Worm (Caenorhabditis elegans) whole organism, L4 larva: ENCODE measurements around the gene sqt-1.

Experiments used
- F49E8.2 ChIP-seq: sonication (generic microtip); optimal IDR thresholded peaks from 2 replicates; lab custom pipeline; 2016; ENCODE audit warnings: missing compliant biosample characterization, mild to moderate bottlenecking, missing genetic modification characterization, borderline replicate concordance
- Y5F2A.4 ChIP-seq: fragments of 200-800 bp; sonication (Bioruptor generic); optimal IDR thresholded peaks from 2 replicates; lab custom pipeline; 2018; ENCODE audit warnings: mild to moderate bottlenecking, missing genetic modification characterization, missing compliant biosample characterization
- ama-1 ChIP-seq: fragments of 150-350 bp; optimal IDR thresholded peaks from 2 replicates; lab custom pipeline; 2014; ENCODE audit warnings: inconsistent platforms, mixed read lengths
- ceh-28 ChIP-seq: fragments of 150-350 bp; optimal IDR thresholded peaks from 2 replicates; lab custom pipeline; 2014; ENCODE audit warnings: missing biosample characterization, missing genetic modification reagents, missing genetic modification characterization
- daf-8 ChIP-seq: fragments of 200-800 bp; sonication (Bioruptor generic); IDR thresholded peaks from 2 replicates; pipeline ENCODE4 v1.3.6; 2022; ENCODE audit warnings: missing genetic modification characterization, missing compliant biosample characterization
- dpl-1 ChIP-seq: fragments of 150-350 bp; optimal IDR thresholded peaks from 2 replicates; lab custom pipeline; 2014; ENCODE audit warnings: missing biosample characterization, missing genetic modification reagents, missing genetic modification characterization
- hlh-11 ChIP-seq: fragments of 200-800 bp; sonication (Bioruptor generic); optimal IDR thresholded peaks from 2 replicates; lab custom pipeline; 2018; ENCODE audit warnings: mild to moderate bottlenecking, missing genetic modification characterization, missing compliant biosample characterization
- nhr-11 ChIP-seq: fragments of 150-350 bp; optimal IDR thresholded peaks from 2 replicates; lab custom pipeline; 2014; ENCODE audit warnings: missing biosample characterization, missing genetic modification characterization
- nhr-28 ChIP-seq: fragments of 150-350 bp; optimal IDR thresholded peaks from 2 replicates; lab custom pipeline; 2014; ENCODE audit warnings: missing biosample characterization, missing genetic modification characterization
- nhr-48 ChIP-seq: sonication (generic microtip); optimal IDR thresholded peaks from 2 replicates; lab custom pipeline; 2016; ENCODE audit warnings: mild to moderate bottlenecking, missing genetic modification characterization, missing compliant biosample characterization
- nhr-77 ChIP-seq: fragments of 150-350 bp; optimal IDR thresholded peaks from 2 replicates; lab custom pipeline; 2014; ENCODE audit warnings: missing biosample characterization, missing genetic modification characterization
- snpc-4 ChIP-seq: fragments of 150-350 bp; optimal IDR thresholded peaks from 2 replicates; lab custom pipeline; 2014; ENCODE audit warnings: missing biosample characterization, missing genetic modification characterization
- unc-62 ChIP-seq, 3 experiments: fragments of 150-350 bp in 1 of 3; sonication (generic microtip); optimal IDR thresholded peaks in 2 of 3; peaks in 1 of 3; 1 replicate in 1 of 3; 2 replicates in 2 of 3; lab custom pipeline; 2014 to 2017; ENCODE audit warnings: missing biosample characterization in 3 of 3, missing genetic modification characterization in 3 of 3, missing genetic modification reagents in 3 of 3, missing genotype in 1 of 3
- vab-7 ChIP-seq: fragments of 200-800 bp; sonication (Bioruptor generic); IDR thresholded peaks from 2 replicates; pipeline ENCODE4 v1.3.6; 2022; ENCODE audit warnings: missing genetic modification reagents, missing genetic modification characterization, missing compliant biosample characterization

- TF ChIP-seq F49E8.2 (no peak), snpc-4 (tag; lab: Kevin White, UChicago) (no peak), nhr-48 (tag; lab: Kevin White, UChicago) (no peak), nhr-77 (no peak), Y5F2A.4 (GFP tag; lab: Kevin White, UChicago) (no peak), ceh-28 (tag; lab: Kevin White, UChicago) (no peak), vab-7 (GFP tag; lab: Robert Waterston, UW) (no peak), dpl-1 (GFP tag; lab: Kevin White, UChicago) (no peak), nhr-11 (no peak), ama-1 (lab: Kevin White, UChicago) (no peak), nhr-28 (tag; lab: Kevin White, UChicago) (no peak), daf-8 (GFP tag; lab: Robert Waterston, UW) (no peak), unc-62 (GFP tag; optimal IDR thresholded peaks at IDR 0.05 in 1 of 2; lab: Kevin White, UChicago) (no peak), unc-62 (tag; optimal IDR thresholded peaks at IDR 0.05; lab: Kevin White, UChicago) (no peak), hlh-11 (tag; lab: Kevin White, UChicago) (no peak)
Observed at ce11 chrII:11349892-11350291, 12.3 kb upstream of the sqt-1 start, which contains the start of gene dph-5.
